Worm (Caenorhabditis elegans) whole organism, midembryonic: ENCODE measurements around the gene Y54G9A.9.

Experiments
- T22C8.4 ChIP-seq: fragments of 200-800 bp; sonication (Bioruptor generic); IDR thresholded peaks from 2 replicates; pipeline ENCODE4 v1.3.6; 2022; ENCODE audit warnings: missing genetic modification characterization, missing compliant biosample characterization
- cog-1 ChIP-seq: sonication (generic microtip); optimal IDR thresholded peaks from 2 replicates; lab custom pipeline; 2016; ENCODE audit warnings: missing genetic modification characterization, missing compliant biosample characterization
- flt-1 ChIP-seq: fragments of 200-800 bp; sonication (Bioruptor generic); IDR thresholded peaks from 2 replicates; pipeline ENCODE4 v1.3.6; 2022; ENCODE audit warnings: missing genetic modification characterization, missing compliant biosample characterization
- klf-2 ChIP-seq: fragments of 200-800 bp; sonication (Bioruptor generic); conservative IDR thresholded peaks from 2 replicates; pipeline ENCODE4 v1.3.6; 2022; ENCODE audit warnings: missing genetic modification reagents, missing genetic modification characterization, missing compliant biosample characterization
- med-1 ChIP-seq: sonication (generic microtip); optimal IDR thresholded peaks from 2 replicates; lab custom pipeline; 2017; ENCODE audit warnings: missing genetic modification characterization, mild to moderate bottlenecking, missing compliant biosample characterization, antibody characterized with exemption, missing genetic modification reagents; ENCODE audit not compliant: insufficient read depth
- ref-1 ChIP-seq: fragments of 200-800 bp; sonication (Bioruptor generic); conservative IDR thresholded peaks from 2 replicates; pipeline ENCODE4 v1.3.6; 2022; ENCODE audit warnings: missing genetic modification reagents, missing genetic modification characterization, missing compliant biosample characterization
- tab-1 ChIP-seq: fragments of 200-800 bp; sonication (Bioruptor generic); IDR thresholded peaks from 2 replicates; pipeline ENCODE4 v1.3.6; 2022; ENCODE audit warnings: missing genetic modification characterization, missing compliant biosample characterization
- ztf-23 ChIP-seq: fragments of 200-800 bp; sonication (Bioruptor generic); IDR thresholded peaks from 2 replicates; pipeline ENCODE4 v1.3.6; 2022; ENCODE audit warnings: missing genetic modification reagents, missing genetic modification characterization, missing compliant biosample characterization
- ztf-29 ChIP-seq: fragments of 200-800 bp; sonication (Bioruptor generic); IDR thresholded peaks from 2 replicates; pipeline ENCODE4 v1.3.6; 2022; ENCODE audit warnings: missing genetic modification reagents, missing genetic modification characterization, missing compliant biosample characterization

Gene Y54G9A.9

DNA sequence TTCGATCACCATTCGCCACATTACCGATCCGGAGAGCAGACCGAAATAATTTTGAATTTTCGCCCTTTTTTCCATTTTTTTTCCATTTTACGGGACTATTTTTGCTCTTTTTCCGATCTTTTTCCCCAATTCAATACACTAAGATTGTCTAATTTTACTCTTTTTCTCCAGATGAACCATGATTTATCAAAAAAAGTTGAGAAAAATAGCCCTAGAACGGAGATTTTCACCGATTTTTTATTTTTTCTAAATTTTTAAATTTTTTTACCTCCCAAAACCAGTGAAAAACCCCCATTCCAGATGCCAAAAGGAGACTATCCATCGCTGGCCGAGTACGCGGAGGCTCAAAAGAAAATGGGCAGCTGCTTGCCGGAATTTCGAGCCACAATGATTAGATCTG lies at the start of gene Y54G9A.9:
TSS of gene Y54G9A.9 (plus strand) at position 301 of the 400 bp plus-strand sequence.
- TF ChIP-seq cog-1 (tag; lab: Kevin White, UChicago) (no peak), med-1 (GFP tag; lab: Kevin White, UChicago) (no peak), tab-1 (GFP tag; lab: Robert Waterston, UW) (no peak)

DNA sequence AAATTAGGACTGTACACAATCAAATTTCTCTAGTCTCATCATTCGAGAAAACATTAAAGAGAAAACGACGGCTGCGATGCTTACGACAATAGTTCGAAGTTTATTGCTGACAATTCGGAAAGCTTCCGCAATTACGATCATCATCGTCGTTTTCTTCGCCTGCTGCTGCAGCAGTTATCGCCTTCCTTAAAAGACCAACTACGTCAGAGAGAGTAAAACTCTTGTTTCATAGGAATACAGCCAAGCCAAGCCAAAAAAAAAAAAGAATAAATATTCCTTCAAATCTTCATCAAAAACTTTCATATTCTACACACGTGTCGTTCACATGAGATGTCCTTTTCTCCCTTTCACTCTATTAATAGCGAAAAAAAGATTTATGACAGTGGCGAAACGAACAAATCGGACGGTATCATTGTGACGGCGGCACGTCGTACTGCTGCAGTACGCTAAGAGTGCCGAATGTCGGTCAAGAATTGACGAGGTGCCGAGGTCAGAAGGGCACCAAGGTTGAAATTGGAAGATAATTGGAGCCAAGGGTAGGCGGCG lies 49.7 kb upstream of the Y54G9A.9 start:
- no peak for TF ChIP-seq med-1 (GFP tag; lab: Kevin White, UChicago)
- TF ChIP-seq flt-1 (GFP tag; lab: Robert Waterston, UW): no peak
- TF ChIP-seq T22C8.4: no peak
- no peak for TF ChIP-seq cog-1 (tag; lab: Kevin White, UChicago)
- no peak for TF ChIP-seq ztf-29 (GFP tag; lab: Robert Waterston, UW)

DNA sequence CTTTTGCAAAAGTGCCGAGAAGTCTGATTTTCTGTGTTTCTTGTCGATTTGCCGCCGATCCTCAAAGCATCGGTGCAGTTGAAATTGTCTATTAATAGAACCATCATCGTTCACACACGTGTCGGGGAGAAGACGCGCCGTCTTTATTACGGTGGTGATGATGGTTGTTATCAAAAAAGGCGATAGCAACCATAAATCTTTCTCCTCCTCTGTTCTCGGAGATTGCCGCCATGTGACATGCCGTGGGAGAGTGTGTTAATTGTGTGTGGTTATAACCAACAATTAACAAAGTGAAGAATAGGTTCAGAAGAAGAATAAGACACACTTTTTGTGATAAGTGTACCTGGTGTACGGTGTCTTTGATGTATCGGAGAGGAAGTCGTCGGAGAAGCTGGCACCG lies 48.5 kb upstream of the Y54G9A.9 start:
- TF ChIP-seq cog-1 (tag; lab: Kevin White, UChicago) (no peak), ztf-29 (GFP tag; lab: Robert Waterston, UW) (no peak), klf-2 (no peak), ztf-23 (GFP tag; lab: Robert Waterston, UW) (no peak), med-1 (GFP tag; lab: Kevin White, UChicago) (no peak), ref-1 (GFP tag; lab: Robert Waterston, UW) (no peak), flt-1 (GFP tag; lab: Robert Waterston, UW) (no peak), T22C8.4 (no peak), tab-1 (GFP tag; lab: Robert Waterston, UW) (no peak)

DNA sequence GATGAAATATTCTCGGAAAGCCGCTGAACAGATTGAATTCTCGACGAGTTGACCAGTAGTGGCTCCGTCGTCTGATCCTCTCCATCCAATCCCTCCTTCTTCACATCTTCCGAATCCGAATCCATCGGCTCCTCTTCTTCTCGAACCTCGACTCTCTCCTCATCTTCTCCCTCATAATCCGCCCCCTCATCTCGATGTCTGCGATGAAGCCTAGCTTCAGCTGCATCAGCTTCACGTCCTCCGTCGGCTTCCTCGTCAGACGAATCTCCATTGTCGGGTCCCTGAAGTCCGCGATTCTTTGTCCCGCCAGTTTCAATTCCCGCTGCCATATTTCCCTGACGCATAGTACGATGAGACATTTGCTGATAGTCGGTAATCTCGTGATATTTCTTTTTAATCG lies 43.9 kb upstream of the Y54G9A.9 start:
- TF ChIP-seq med-1 (GFP tag; lab: Kevin White, UChicago) (no peak), cog-1 (tag; lab: Kevin White, UChicago) (no peak), klf-2 (no peak), T22C8.4 (no peak), flt-1 (GFP tag; lab: Robert Waterston, UW) (no peak), ztf-29 (GFP tag; lab: Robert Waterston, UW) (no peak)

DNA sequence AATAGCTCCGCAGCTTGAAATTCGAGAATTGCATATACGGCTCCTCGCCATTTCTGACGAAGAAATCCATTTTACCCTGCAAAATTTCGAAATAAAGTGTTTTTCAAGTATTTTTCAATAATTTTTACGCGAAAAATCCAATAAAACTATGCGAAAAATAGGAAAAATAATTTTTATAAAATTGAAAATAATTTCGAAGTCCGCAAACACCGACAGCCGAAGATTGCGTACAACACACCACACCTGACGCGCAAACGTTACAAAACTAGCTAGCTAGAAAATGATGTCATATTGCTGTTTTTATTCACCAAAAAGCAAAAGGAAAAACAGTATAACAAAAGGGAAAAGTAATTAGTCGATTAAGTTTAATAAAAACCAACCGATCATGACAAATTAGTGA lies 34.8 kb upstream of the Y54G9A.9 start, which contains the start of gene rpoa-1:
TSS of gene rpoa-1 (minus strand) at position 84 of the 400 bp plus-strand sequence.
- TF ChIP-seq flt-1 (GFP tag; lab: Robert Waterston, UW) (no peak), klf-2 (no peak), med-1 (GFP tag; lab: Kevin White, UChicago) (no peak), ztf-29 (GFP tag; lab: Robert Waterston, UW) (no peak), cog-1 (tag; lab: Kevin White, UChicago) (no peak), T22C8.4 (no peak), ref-1 (GFP tag; lab: Robert Waterston, UW) (no peak), ztf-23 (GFP tag; lab: Robert Waterston, UW) (no peak), tab-1 (GFP tag; lab: Robert Waterston, UW) (no peak)

DNA sequence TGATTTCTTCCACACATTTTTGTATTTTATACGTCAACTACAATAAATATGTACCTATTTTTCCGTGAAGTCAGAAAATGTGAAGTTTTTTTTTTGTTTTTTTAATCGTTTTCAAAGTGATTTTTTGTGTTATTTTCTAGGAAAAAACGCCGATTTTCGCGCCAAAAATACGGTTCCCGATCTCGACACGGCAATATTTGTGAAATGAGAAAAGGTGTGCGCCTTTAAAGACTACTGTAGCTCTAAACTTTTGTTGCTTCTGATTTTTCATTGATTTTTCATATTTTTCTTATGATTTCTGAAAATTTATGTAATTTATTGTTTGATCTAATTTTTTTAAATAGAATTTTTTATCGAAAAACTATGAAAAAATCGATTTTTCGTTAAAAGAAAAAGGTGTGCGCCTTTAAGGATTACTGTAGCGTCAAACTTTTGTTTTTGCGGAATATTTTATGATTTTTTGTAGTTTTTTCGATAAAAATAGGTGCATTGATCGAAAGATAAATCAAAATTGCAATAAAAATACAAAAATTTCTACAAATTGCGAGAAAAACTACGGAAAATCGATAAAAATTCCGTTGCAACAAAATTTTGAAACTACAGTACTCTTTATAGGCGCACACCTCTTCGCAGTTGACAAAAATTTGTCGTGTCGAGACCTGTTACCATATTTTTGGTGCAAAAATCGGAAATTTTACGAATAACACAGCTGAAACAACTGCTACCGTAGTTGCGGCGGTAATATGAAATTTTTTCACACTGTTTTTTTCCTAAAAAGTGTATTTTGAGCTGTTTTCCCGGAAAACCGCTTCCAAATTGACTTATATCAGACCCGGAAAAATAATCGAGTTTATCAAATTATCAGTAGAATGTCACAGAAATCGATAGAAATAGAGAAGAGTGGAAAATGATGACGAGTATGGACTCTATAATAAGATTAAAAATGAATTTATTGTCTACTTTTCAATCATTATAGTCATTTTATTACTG lies 33.9 kb upstream of the Y54G9A.9 start, which contains the start of gene kqt-3:
TSS of gene kqt-3 (plus strand) at position 940 of the 990 bp plus-strand sequence.
- no peak for TF ChIP-seq T22C8.4
- TF ChIP-seq tab-1 (GFP tag; lab: Robert Waterston, UW): no peak
- no peak for TF ChIP-seq med-1 (GFP tag; lab: Kevin White, UChicago)
- TF ChIP-seq cog-1 (tag; lab: Kevin White, UChicago): no peak
- no peak for TF ChIP-seq ztf-23 (GFP tag; lab: Robert Waterston, UW)
- no peak for TF ChIP-seq ztf-29 (GFP tag; lab: Robert Waterston, UW)
- no peak for TF ChIP-seq flt-1 (GFP tag; lab: Robert Waterston, UW)
- TF ChIP-seq ref-1 (GFP tag; lab: Robert Waterston, UW): no peak
- TF ChIP-seq klf-2: no peak

DNA sequence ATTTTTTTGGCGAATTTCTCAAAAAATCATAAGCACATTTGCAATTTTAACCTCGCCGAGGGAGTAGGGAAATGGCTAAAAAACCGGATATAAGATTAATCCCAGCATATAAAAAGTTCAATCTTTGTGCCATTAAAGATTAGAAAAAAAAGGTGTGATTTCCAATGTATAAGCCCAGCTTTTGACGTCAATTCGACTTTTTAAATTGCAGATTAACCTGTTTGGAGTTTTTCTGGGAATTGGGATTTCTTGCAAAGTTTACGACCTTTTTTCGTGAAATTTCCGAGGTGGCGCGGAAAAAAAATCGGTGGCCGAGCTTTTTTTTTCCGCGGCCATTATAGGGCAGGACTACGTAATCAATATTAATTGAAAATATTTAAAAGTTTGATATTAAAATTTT lies 31.8 kb upstream of the Y54G9A.9 start:
- TF ChIP-seq klf-2 (no peak), flt-1 (GFP tag; lab: Robert Waterston, UW) (no peak), ztf-23 (GFP tag; lab: Robert Waterston, UW) (no peak), ztf-29 (GFP tag; lab: Robert Waterston, UW) (no peak), tab-1 (GFP tag; lab: Robert Waterston, UW) (no peak), cog-1 (tag; lab: Kevin White, UChicago) (no peak), med-1 (GFP tag; lab: Kevin White, UChicago) (no peak), T22C8.4 (no peak), ref-1 (GFP tag; lab: Robert Waterston, UW) (no peak)

DNA sequence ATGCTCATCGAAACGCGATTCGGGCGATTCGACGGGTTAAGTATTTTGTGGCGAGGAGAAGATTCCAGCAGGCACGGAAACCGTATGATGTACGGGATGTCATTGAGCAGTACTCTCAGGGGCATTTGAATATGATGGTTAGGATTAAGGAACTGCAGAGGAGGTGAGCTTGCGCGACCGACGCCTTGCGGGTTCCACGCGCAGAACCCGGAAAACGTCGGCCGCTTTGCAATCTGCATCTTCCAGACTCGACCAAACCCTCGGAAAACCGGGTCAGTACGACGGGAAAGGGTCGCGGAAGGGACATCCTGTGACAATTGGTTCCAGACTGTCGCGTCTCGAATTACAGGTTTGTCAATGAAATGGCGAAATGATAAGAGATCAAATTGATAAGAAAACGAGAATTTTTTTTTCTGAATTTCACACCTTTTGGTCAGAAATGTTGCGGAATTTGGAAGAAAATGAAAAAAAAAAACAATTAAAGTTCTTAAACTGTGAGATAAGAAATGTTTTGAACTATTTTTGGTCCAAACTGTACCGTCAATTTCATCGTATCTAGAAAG lies 17.9 kb upstream of the Y54G9A.9 start:
- TF ChIP-seq ztf-23 (GFP tag; lab: Robert Waterston, UW): no peak
- no peak for TF ChIP-seq flt-1 (GFP tag; lab: Robert Waterston, UW)
- TF ChIP-seq T22C8.4: no peak
- no peak for TF ChIP-seq klf-2
- no peak for TF ChIP-seq tab-1 (GFP tag; lab: Robert Waterston, UW)
- no peak for TF ChIP-seq cog-1 (tag; lab: Kevin White, UChicago)
- no peak for TF ChIP-seq ref-1 (GFP tag; lab: Robert Waterston, UW)
- no peak for TF ChIP-seq ztf-29 (GFP tag; lab: Robert Waterston, UW)
- no peak for TF ChIP-seq med-1 (GFP tag; lab: Kevin White, UChicago)

DNA sequence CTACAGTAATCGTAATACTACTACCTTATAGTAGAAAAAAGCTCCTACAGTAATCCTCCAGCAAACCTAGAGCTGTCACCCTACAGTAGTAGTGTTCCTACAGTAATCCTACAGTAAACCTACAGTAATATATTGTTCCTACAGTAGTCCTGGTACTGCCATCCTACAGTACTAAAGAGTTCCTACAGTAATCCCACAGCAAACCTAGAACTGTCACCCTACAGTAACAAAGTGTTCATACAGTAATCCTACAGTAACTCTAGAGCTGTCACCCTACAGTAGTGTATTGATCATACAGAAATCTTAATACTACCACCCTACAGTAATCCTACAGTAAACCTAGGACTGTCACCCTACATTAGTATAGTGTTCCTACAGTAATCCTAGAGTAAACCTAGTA lies 16.3 kb upstream of the Y54G9A.9 start:
- TF ChIP-seq cog-1 (tag; lab: Kevin White, UChicago) (no peak), ref-1 (GFP tag; lab: Robert Waterston, UW) (no peak), T22C8.4 (no peak), ztf-29 (GFP tag; lab: Robert Waterston, UW) (no peak), tab-1 (GFP tag; lab: Robert Waterston, UW) (no peak), ztf-23 (GFP tag; lab: Robert Waterston, UW) (no peak), med-1 (GFP tag; lab: Kevin White, UChicago) (no peak), flt-1 (GFP tag; lab: Robert Waterston, UW) (no peak), klf-2 (no peak)
